Worm (Caenorhabditis elegans): ENCODE results near the gene H41C03.3.
"Not testable (repeated sequence)": the region's sequence is repeated elsewhere in the genome, so short reads cannot be mapped to it uniquely, and the experiment has no call there.

Gene H41C03.3

DNA sequence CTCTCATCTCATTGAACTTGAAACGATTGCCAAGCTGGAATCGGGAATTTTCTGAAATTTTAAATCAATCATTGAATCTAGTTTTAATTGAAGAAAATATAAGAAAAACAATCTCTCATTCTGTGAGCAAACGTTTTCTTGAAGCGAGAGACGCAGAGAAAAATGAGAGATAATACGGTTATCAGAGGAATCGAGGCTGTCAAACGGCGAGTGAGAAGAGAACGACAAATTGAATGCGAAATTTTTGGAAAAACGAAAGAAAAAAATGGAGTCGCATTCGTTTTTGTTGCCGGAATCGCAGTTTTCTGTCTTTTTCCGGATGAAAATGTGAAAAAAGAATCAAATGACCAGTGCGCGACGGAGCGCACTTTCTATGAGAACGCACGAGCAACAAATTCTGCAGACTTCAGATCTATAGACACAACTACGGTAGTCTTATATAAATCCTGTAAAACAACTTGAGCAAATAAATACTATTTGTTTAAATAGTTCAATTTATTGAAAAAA, 28.0 kb downstream of the H41C03.3 start, which contains the start of gene tex-2:
tex-2 (minus strand) TSS at position 51 of the 507 bp plus-strand sequence.
- TF ChIP-seq hlh-15 (tag; optimal IDR thresholded peaks at IDR 0.05) (no peak), unc-42 (tag; optimal IDR thresholded peaks at IDR 0.05) (peak; percentile 63), C08G9.2 (tag; optimal IDR thresholded peaks at IDR 0.05) (peak; percentile 31), elt-2 (tag; optimal IDR thresholded peaks at IDR 0.05) (peak; percentile 70), tbx-2 (tag; optimal IDR thresholded peaks at IDR 0.05) (peak; percentile 47), ceh-14 (tag; optimal IDR thresholded peaks at IDR 0.05) (no peak), ceh-2 (tag; optimal IDR thresholded peaks at IDR 0.05) (peak; percentile 14), ceh-31 (tag; optimal IDR thresholded peaks at IDR 0.05) (peak; percentile 60), ztf-16 (tag; optimal IDR thresholded peaks at IDR 0.05) (peak; percentile 39), zip-5 (tag; optimal IDR thresholded peaks at IDR 0.05) (peak; percentile 47), gmeb-2 (tag; optimal IDR thresholded peaks at IDR 0.05) (no peak)

- TF ChIP-seq lin-11 (tag; optimal IDR thresholded peaks at IDR 0.05): no peak
- peak; percentile 77 for TF ChIP-seq hlh-30 (tag; optimal IDR thresholded peaks at IDR 0.05; ENCODE audit: insufficient read depth)
These were observed 28.6 kb downstream of the H41C03.3 start for ce11 chrII:5874130-5874529.

DNA sequence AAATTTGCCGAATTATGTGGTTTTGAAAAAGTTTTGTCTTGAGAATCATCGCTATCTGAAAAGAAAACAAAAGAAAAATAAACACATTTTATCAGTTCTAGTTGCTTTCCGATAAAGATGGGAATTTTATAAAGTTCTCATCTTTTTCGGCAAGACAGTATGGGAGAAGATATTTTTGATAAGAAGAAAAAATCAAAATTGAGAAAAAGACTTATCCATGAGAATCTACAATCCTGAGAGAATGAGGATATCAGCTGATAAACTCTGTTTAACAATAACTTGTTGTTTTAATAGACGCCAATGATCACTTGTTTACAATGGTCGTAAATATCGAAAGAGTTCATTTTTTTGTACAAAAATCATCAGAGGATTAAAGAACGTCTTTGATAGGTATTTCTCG, 30.5 kb downstream of the H41C03.3 start, which contains the start of gene F55C12.6:
F55C12.6 (minus strand) TSS at position 101 of the 400 bp plus-strand sequence.
- no peak for TF ChIP-seq hlh-30 (tag; optimal IDR thresholded peaks at IDR 0.05; ENCODE audit: insufficient read depth)
- TF ChIP-seq fkh-10 (GFP tag; optimal IDR thresholded peaks at IDR 0.05): no peak
- no peak for TF ChIP-seq nfya-1 (tag; optimal IDR thresholded peaks at IDR 0.05)
- TF ChIP-seq pat-9 (tag; optimal IDR thresholded peaks at IDR 0.05): no peak
- no peak for TF ChIP-seq elt-4 (tag; optimal IDR thresholded peaks at IDR 0.05)
- no peak for TF ChIP-seq ceh-6 (GFP tag; optimal IDR thresholded peaks at IDR 0.05)
- no peak for TF ChIP-seq Y22D7AL.16 (tag; optimal IDR thresholded peaks at IDR 0.05)
- TF ChIP-seq fax-1 (tag; optimal IDR thresholded peaks at IDR 0.05): no peak
- TF ChIP-seq ceh-2 (tag; optimal IDR thresholded peaks at IDR 0.05): no peak
- TF ChIP-seq ceh-18 (tag; optimal IDR thresholded peaks at IDR 0.05): no peak
- TF ChIP-seq hlh-8 (tag; optimal IDR thresholded peaks at IDR 0.05): no peak
- no peak for TF ChIP-seq ets-4 (tag; optimal IDR thresholded peaks at IDR 0.05)
- no peak for TF ChIP-seq ceh-31 (tag; optimal IDR thresholded peaks at IDR 0.05)
- no peak for TF ChIP-seq ceh-45 (GFP tag; IDR thresholded peaks at IDR 0.05)
- no peak for TF ChIP-seq lim-6 (tag; optimal IDR thresholded peaks at IDR 0.05)
- TF ChIP-seq gmeb-2 (tag; optimal IDR thresholded peaks at IDR 0.05): no peak
- no peak for TF ChIP-seq nhr-232 (tag; optimal IDR thresholded peaks at IDR 0.05)

- not testable (repeated sequence) for TF ChIP-seq pha-4 (tag; optimal IDR thresholded peaks at IDR 0.05); pag-3 (tag; optimal IDR thresholded peaks at IDR 0.05; ENCODE audit: borderline replicate concordance); npax-4 (tag; optimal IDR thresholded peaks at IDR 0.05)
These were observed 30.9 kb downstream of the H41C03.3 start, which contains the start of gene F55C12.2 for ce11 chrII:5876511-5876910. TSS of gene F55C12.2 (plus strand) at chrII:5876811.

- TF ChIP-seq ceh-45 (GFP tag; IDR thresholded peaks at IDR 0.05) (no peak), mec-3 (tag; optimal IDR thresholded peaks at IDR 0.05; ENCODE audit: borderline replicate concordance) (no peak)
These were observed 35.1 kb downstream of the H41C03.3 start for ce11 chrII:5880677-5881076.

- no peak for TF ChIP-seq tbx-7 (tag; optimal IDR thresholded peaks at IDR 0.05)
- no peak for TF ChIP-seq Y22D7AL.16 (tag; optimal IDR thresholded peaks at IDR 0.05)
- TF ChIP-seq pqm-1 (tag; optimal IDR thresholded peaks at IDR 0.05): no peak
- TF ChIP-seq fax-1 (tag; optimal IDR thresholded peaks at IDR 0.05): no peak
- no peak for TF ChIP-seq mec-3 (tag; optimal IDR thresholded peaks at IDR 0.05; ENCODE audit: borderline replicate concordance)
- TF ChIP-seq elt-4 (tag; optimal IDR thresholded peaks at IDR 0.05): no peak
- no peak for TF ChIP-seq lim-6 (tag; optimal IDR thresholded peaks at IDR 0.05)
- TF ChIP-seq dve-1 (tag; optimal IDR thresholded peaks at IDR 0.05): no peak
- TF ChIP-seq ttx-3 (tag; optimal IDR thresholded peaks at IDR 0.05): no peak
- TF ChIP-seq syd-9 (tag; optimal IDR thresholded peaks at IDR 0.05): no peak
- no peak for TF ChIP-seq tbx-2 (tag; optimal IDR thresholded peaks at IDR 0.05)
- TF ChIP-seq fkh-6 (tag; optimal IDR thresholded peaks at IDR 0.05): no peak
- no peak for TF ChIP-seq pat-9 (tag; optimal IDR thresholded peaks at IDR 0.05)
These were observed 38.7 kb downstream of the H41C03.3 start, which contains the start of gene rfip-1 for ce11 chrII:5884252-5884651. TSS of gene rfip-1 (plus strand) at chrII:5884552.

Data from whole organism, late embryonic.